Fruit fly (Drosophila melanogaster) whole organism, pupa: ENCODE data around the gene spri.

Experiments used
- CG10348 ChIP-seq: fragments of 200-800 bp; sonication (Bioruptor generic); IDR thresholded peaks from 2 replicates; pipeline ENCODE4 v1.3.6; 2022; ENCODE audit warnings: missing biosample characterization, missing genetic modification characterization
- CG12605 ChIP-seq: fragments of 200-800 bp; sonication (Bioruptor generic); IDR thresholded peaks from 2 replicates; pipeline ENCODE4 v1.3.6; 2022; ENCODE audit warnings: missing biosample characterization, missing genetic modification characterization
- CG13204 ChIP-seq: fragments of 200-800 bp; sonication (Bioruptor generic); optimal IDR thresholded peaks from 2 replicates; lab custom pipeline; 2018; ENCODE audit warnings: missing biosample characterization, mild to moderate bottlenecking, missing genetic modification characterization, moderate library complexity
- CG14655 ChIP-seq: fragments of 200-800 bp; sonication (Bioruptor generic); optimal IDR thresholded peaks from 3 replicates; lab custom pipeline; 2017; ENCODE audit warnings: mild to moderate bottlenecking, missing biosample characterization, missing genetic modification reagents, missing genetic modification characterization
- CG15710 ChIP-seq: fragments of 200-800 bp; sonication (Bioruptor generic); optimal IDR thresholded peaks from 2 replicates; lab custom pipeline; 2018; ENCODE audit warnings: missing biosample characterization, mild to moderate bottlenecking, missing genetic modification characterization, moderate library complexity
- CG17806 ChIP-seq: fragments of 200-800 bp; sonication (Bioruptor generic); optimal IDR thresholded peaks from 2 replicates; lab custom pipeline; 2018; ENCODE audit warnings: missing biosample characterization, mild to moderate bottlenecking, missing genetic modification characterization, moderate library complexity
- CG32121 ChIP-seq: fragments of 200-800 bp; sonication (Bioruptor generic); IDR thresholded peaks from 2 replicates; pipeline ENCODE4 v1.3.6; 2022; ENCODE audit warnings: missing biosample characterization, missing genetic modification characterization
- CG34367 ChIP-seq: fragments of 200-800 bp; sonication (Bioruptor generic); optimal IDR thresholded peaks from 2 replicates; lab custom pipeline; 2018; ENCODE audit warnings: missing biosample characterization, mild to moderate bottlenecking, missing genetic modification characterization
- CG4496 ChIP-seq: fragments of 200-800 bp; sonication (Bioruptor generic); IDR thresholded peaks from 3 replicates; pipeline ENCODE4 v1.3.6; 2022; ENCODE audit warnings: missing biosample characterization, missing genetic modification characterization
- CG8159 ChIP-seq: fragments of 200-800 bp; sonication (Bioruptor generic); optimal IDR thresholded peaks from 3 replicates; lab custom pipeline; 2018; ENCODE audit warnings: missing biosample characterization, mild to moderate bottlenecking, missing genetic modification characterization, moderate library complexity
- CG8301 ChIP-seq: fragments of 200-800 bp; sonication (Bioruptor generic); optimal IDR thresholded peaks from 2 replicates; lab custom pipeline; 2018; ENCODE audit warnings: missing biosample characterization, mild to moderate bottlenecking, missing genetic modification characterization
- CG9948 ChIP-seq: fragments of 200-800 bp; sonication (Bioruptor generic); optimal IDR thresholded peaks from 2 replicates; lab custom pipeline; 2018; ENCODE audit warnings: missing biosample characterization, mild to moderate bottlenecking, missing genetic modification characterization, moderate library complexity
- D1 ChIP-seq: fragments of 200-800 bp; sonication (Bioruptor generic); optimal IDR thresholded peaks from 2 replicates; lab custom pipeline; 2018; ENCODE audit warnings: missing biosample characterization, mild to moderate bottlenecking, missing genetic modification characterization, moderate library complexity
- EcR ChIP-seq: fragments of 200-800 bp; sonication (Bioruptor generic); optimal IDR thresholded peaks from 3 replicates; lab custom pipeline; 2019; ENCODE audit warnings: missing biosample characterization, missing genetic modification characterization, mild to moderate bottlenecking, moderate library complexity, missing genetic modification reagents
- Ets98B ChIP-seq: fragments of 200-800 bp; sonication (Bioruptor generic); IDR thresholded peaks from 2 replicates; pipeline ENCODE4 v1.3.6; 2022; ENCODE audit warnings: missing biosample characterization, missing genetic modification characterization
- Pif1A ChIP-seq: fragments of 200-800 bp; sonication (Bioruptor generic); optimal IDR thresholded peaks from 3 replicates; lab custom pipeline; 2016; ENCODE audit warnings: missing biosample characterization, missing genetic modification characterization
- Pif1B ChIP-seq: fragments of 200-800 bp; sonication (Bioruptor generic); optimal IDR thresholded peaks from 3 replicates; lab custom pipeline; 2016; ENCODE audit warnings: missing biosample characterization, missing genetic modification characterization
- Snoo ChIP-seq: fragments of 200-800 bp; sonication (Bioruptor generic); optimal IDR thresholded peaks from 3 replicates; lab custom pipeline; 2017; ENCODE audit warnings: missing biosample characterization, mild to moderate bottlenecking, missing genetic modification characterization, inconsistent platforms
- fd96Ca ChIP-seq: fragments of 200-800 bp; sonication (Bioruptor generic); IDR thresholded peaks from 3 replicates; pipeline ENCODE4 v1.3.6; 2022; ENCODE audit warnings: missing biosample characterization, missing genetic modification characterization
- gl ChIP-seq: fragments of 200-800 bp; sonication (Bioruptor generic); optimal IDR thresholded peaks from 2 replicates; lab custom pipeline; 2018; ENCODE audit warnings: missing biosample characterization, mild to moderate bottlenecking, missing genetic modification characterization
- rn ChIP-seq: fragments of 200-800 bp; sonication (Bioruptor generic); IDR thresholded peaks from 2 replicates; pipeline ENCODE4 v1.3.6; 2022; ENCODE audit warnings: missing biosample characterization, missing genetic modification characterization

spri gene

dm6 chrX:10579569-10579968, 5.7 kb downstream of the spri start:
- TF ChIP-seq CG8159 (tag; lab: Kevin White, UChicago): no peak
- no peak for TF ChIP-seq gl (tag; lab: Kevin White, UChicago)
- no peak for TF ChIP-seq D1 (tag; lab: Kevin White, UChicago)
- no peak for TF ChIP-seq CG32121 (GFP tag; lab: Robert Waterston, UW)
- TF ChIP-seq Pif1B (GFP tag; lab: Kevin White, UChicago): no peak
- no peak for TF ChIP-seq fd96Ca (GFP tag; lab: Robert Waterston, UW)
- no peak for TF ChIP-seq CG17806
- TF ChIP-seq EcR (GFP tag; lab: Kevin White, UChicago): no peak
- no peak for TF ChIP-seq CG9948 (tag; lab: Kevin White, UChicago)
- TF ChIP-seq CG8301 (tag; lab: Kevin White, UChicago): no peak
- no peak for TF ChIP-seq CG13204 (GFP tag; lab: Kevin White, UChicago)
- TF ChIP-seq CG34367 (tag; lab: Kevin White, UChicago): no peak
- TF ChIP-seq CG4496 (GFP tag; lab: Robert Waterston, UW): no peak
- TF ChIP-seq CG15710 (tag; lab: Kevin White, UChicago): no peak
- TF ChIP-seq Snoo (tag; lab: Kevin White, UChicago): no peak
- TF ChIP-seq Ets98B (GFP tag; lab: Robert Waterston, UW): no peak
- TF ChIP-seq CG12605 (GFP tag; lab: Robert Waterston, UW): no peak
- no peak for TF ChIP-seq Pif1A (GFP tag; lab: Kevin White, UChicago)
- no peak for TF ChIP-seq CG10348
- TF ChIP-seq rn (GFP tag; lab: Robert Waterston, UW): no peak
- TF ChIP-seq, all 21 proteins: peak for 0

- TF ChIP-seq CG15710 (tag; lab: Kevin White, UChicago): no peak
- TF ChIP-seq CG34367 (tag; lab: Kevin White, UChicago): no peak
- peak; percentile 80 for TF ChIP-seq CG4496 (GFP tag; lab: Robert Waterston, UW)
- TF ChIP-seq CG9948 (tag; lab: Kevin White, UChicago): no peak
- no peak for TF ChIP-seq Snoo (tag; lab: Kevin White, UChicago)
- peak; percentile 84 for TF ChIP-seq CG12605 (GFP tag; lab: Robert Waterston, UW)
- TF ChIP-seq CG10348: no peak
- TF ChIP-seq CG13204 (GFP tag; lab: Kevin White, UChicago): no peak
- no peak for TF ChIP-seq gl (tag; lab: Kevin White, UChicago)
- no peak for TF ChIP-seq D1 (tag; lab: Kevin White, UChicago)
- TF ChIP-seq Ets98B (GFP tag; lab: Robert Waterston, UW): peak; percentile 84
- no peak for TF ChIP-seq Pif1B (GFP tag; lab: Kevin White, UChicago)
- TF ChIP-seq rn (GFP tag; lab: Robert Waterston, UW): peak; percentile 39; the same call in 1 of the 2 replicates
- TF ChIP-seq CG17806: no peak
- TF ChIP-seq CG14655 (GFP tag; lab: Kevin White, UChicago): no peak
- TF ChIP-seq CG8301 (tag; lab: Kevin White, UChicago): no peak
- peak; percentile 73; the same call in 1 of the 2 replicates for TF ChIP-seq CG32121 (GFP tag; lab: Robert Waterston, UW)
- no peak for TF ChIP-seq CG8159 (tag; lab: Kevin White, UChicago)
- peak; percentile 53 for TF ChIP-seq Pif1A (GFP tag; lab: Kevin White, UChicago)
- TF ChIP-seq EcR (GFP tag; lab: Kevin White, UChicago): no peak
- peak; percentile 58; the same call in 1 of the 3 replicates for TF ChIP-seq fd96Ca (GFP tag; lab: Robert Waterston, UW)
Measured at dm6 chrX:10577773-10578172, 7.4 kb downstream of the spri start.

- TF ChIP-seq CG12605 (GFP tag; lab: Robert Waterston, UW): peak; percentile 17; the same call in 1 of the 2 replicates
- no peak for TF ChIP-seq CG10348
- no peak for TF ChIP-seq Pif1B (GFP tag; lab: Kevin White, UChicago)
- peak; percentile 41; the same call in 2 of the 3 replicates for TF ChIP-seq CG4496 (GFP tag; lab: Robert Waterston, UW)
- TF ChIP-seq EcR (GFP tag; lab: Kevin White, UChicago): no peak
- peak; percentile 51; the same call in 1 of the 2 replicates for TF ChIP-seq Ets98B (GFP tag; lab: Robert Waterston, UW)
Measured at dm6 chrX:10576993-10577392, 8.2 kb downstream of the spri start.

dm6 chrX:10573554-10573953, 11.7 kb downstream of the spri start:
- peak; percentile 39 for TF ChIP-seq Pif1B (GFP tag; lab: Kevin White, UChicago)
- TF ChIP-seq CG4496 (GFP tag; lab: Robert Waterston, UW): peak; percentile 77
- TF ChIP-seq fd96Ca (GFP tag; lab: Robert Waterston, UW): 0 out of 3 replicates have a peak, but pooled peaks have one; percentile 39
- TF ChIP-seq Pif1A (GFP tag; lab: Kevin White, UChicago): peak; percentile 59
- TF ChIP-seq CG32121 (GFP tag; lab: Robert Waterston, UW): peak; percentile 68
- TF ChIP-seq gl (tag; lab: Kevin White, UChicago): no peak
- TF ChIP-seq CG13204 (GFP tag; lab: Kevin White, UChicago): no peak
- peak; percentile 67 for TF ChIP-seq Ets98B (GFP tag; lab: Robert Waterston, UW)
- peak; percentile 45 for TF ChIP-seq CG15710 (tag; lab: Kevin White, UChicago)
- no peak for TF ChIP-seq D1 (tag; lab: Kevin White, UChicago)
- peak; percentile 45 for TF ChIP-seq CG8159 (tag; lab: Kevin White, UChicago)
- TF ChIP-seq CG9948 (tag; lab: Kevin White, UChicago): peak; percentile 48
- TF ChIP-seq EcR (GFP tag; lab: Kevin White, UChicago): no peak
- peak; percentile 45 for TF ChIP-seq CG8301 (tag; lab: Kevin White, UChicago)
- peak; percentile 44; the same call in 1 of the 2 replicates for TF ChIP-seq CG12605 (GFP tag; lab: Robert Waterston, UW)
- TF ChIP-seq CG17806: peak; percentile 49
- TF ChIP-seq Snoo (tag; lab: Kevin White, UChicago): peak; percentile 18
- peak; percentile 55 for TF ChIP-seq CG14655 (GFP tag; lab: Kevin White, UChicago)
- peak; percentile 41 for TF ChIP-seq CG34367 (tag; lab: Kevin White, UChicago)
- TF ChIP-seq CG10348: no peak
- no peak for TF ChIP-seq rn (GFP tag; lab: Robert Waterston, UW)
